Fruit fly (Drosophila melanogaster) whole organism: ENCODE data around the gene mael.
"Not testable (repeated sequence)": the region's sequence is repeated elsewhere in the genome, so short reads cannot be mapped to it uniquely, and the experiment has no call there.

Experiments used
- CG8478 ChIP-seq: fragments of >200 bp; optimal IDR thresholded peaks from 2 replicates; lab custom pipeline; 2018; ENCODE audit warnings: inconsistent platforms
- Dll ChIP-seq: fragments of >200 bp; optimal IDR thresholded peaks from 2 replicates; lab custom pipeline; 2017
- EcR ChIP-seq, 2 experiments: fragments of >200 bp; optimal IDR thresholded peaks; 2 replicates each; lab custom pipeline; 2017; ENCODE audit warnings: missing biosample characterization in 2 of 2, missing genetic modification characterization in 2 of 2, missing genetic modification reagents in 2 of 2
- pan ChIP-seq: fragments of >200 bp; optimal IDR thresholded peaks from 2 replicates; lab custom pipeline; 2017
- psq ChIP-seq: fragments of >200 bp; optimal IDR thresholded peaks from 2 replicates; lab custom pipeline; 2017
- usp ChIP-seq: fragments of >200 bp; optimal IDR thresholded peaks from 2 replicates; lab custom pipeline; 2017; ENCODE audit warnings: missing biosample characterization, missing genetic modification characterization, mixed read lengths

The mael gene

DNA sequence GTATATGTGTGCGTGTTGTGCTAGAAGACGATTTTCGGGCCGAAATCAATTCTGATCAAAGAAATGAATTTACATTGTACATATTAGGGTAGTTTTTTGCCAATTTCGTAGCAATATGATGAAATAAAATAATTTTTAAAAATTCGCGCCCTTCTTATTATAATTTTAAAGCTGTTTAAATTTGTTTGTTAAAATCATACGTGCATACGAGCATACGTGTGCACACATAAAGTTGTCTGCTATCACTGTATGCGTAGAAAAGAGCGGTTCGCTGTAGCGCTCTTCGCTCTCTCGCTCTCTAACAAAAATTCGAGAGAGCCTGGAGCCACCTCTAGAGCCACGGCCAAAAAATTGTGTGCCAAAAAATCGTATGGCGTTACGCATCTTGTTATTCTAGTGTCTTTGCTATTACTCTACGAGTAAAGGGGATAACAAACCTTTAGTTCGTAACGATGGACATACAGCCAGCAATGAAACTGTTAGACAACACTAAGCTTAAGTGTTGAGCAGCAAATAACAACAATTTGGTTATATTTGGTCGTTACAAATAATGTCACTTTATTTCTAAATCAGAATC lies at the start of gene mael:
Gene mael (plus strand): TSS at position 510 of the 577 bp plus-strand sequence.
- TF ChIP-seq EcR (GFP tag; optimal IDR thresholded peaks at IDR 0.05; lab: Kevin White, UChicago); CG8478; pan (lab: Kevin White, UChicago): not testable (repeated sequence)

DNA sequence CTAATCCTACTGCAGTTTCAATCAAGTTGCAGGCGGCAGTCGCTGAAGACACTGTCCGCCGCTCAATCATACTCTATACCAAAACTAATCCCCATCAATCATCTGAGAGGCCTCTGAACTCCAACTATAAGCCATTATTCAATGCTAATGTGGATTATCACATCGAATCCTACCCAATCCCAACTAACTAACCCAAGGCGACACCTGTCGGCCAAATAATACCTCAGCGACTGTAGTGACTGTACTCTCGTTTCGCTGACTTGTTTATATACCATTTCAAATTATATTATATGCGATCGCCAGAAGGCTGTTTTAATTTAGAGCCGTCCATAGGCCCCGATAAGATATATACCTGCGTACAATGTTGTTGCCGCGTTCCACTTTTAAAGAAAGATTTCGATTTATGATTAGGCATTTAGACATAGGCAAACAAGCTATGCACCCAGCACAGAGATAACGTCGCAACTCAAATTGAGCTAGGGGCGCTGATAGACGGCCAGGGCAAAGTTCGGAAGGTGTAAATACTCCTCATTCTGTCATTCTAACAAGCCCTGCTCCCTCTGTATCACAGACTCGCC lies 49.2 kb upstream of the mael start:
- TF ChIP-seq pan (lab: Kevin White, UChicago) (no peak), usp (GFP tag; lab: Kevin White, UChicago) (no peak), Dll (no peak), EcR (GFP tag; optimal IDR thresholded peaks at IDR 0.05; lab: Kevin White, UChicago) (no peak), psq (lab: Kevin White, UChicago) (no peak), CG8478 (no peak)

DNA sequence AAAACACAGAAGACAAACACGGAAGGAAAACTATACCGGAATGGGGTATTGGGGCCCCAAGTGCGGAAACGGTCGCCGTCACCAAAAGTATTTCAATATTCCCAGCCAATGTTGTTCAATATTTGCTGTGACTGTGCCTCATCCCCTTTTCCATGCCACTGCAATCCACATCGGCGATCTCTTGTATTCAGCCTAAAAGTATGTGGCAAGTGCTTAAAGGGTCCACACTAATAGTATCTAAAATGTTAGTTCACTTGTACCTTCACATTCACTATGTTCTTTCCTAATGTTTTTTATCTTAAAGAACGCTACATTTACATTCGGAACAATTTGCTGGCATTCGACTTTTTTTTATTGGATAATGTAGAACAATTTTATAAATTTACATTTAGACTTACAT lies 40.1 kb upstream of the mael start:
- TF ChIP-seq EcR (GFP tag; optimal IDR thresholded peaks at IDR 0.05; lab: Kevin White, UChicago) (no peak), usp (GFP tag; lab: Kevin White, UChicago) (no peak), pan (lab: Kevin White, UChicago) (no peak), psq (lab: Kevin White, UChicago) (no peak), CG8478 (no peak), Dll (no peak)

DNA sequence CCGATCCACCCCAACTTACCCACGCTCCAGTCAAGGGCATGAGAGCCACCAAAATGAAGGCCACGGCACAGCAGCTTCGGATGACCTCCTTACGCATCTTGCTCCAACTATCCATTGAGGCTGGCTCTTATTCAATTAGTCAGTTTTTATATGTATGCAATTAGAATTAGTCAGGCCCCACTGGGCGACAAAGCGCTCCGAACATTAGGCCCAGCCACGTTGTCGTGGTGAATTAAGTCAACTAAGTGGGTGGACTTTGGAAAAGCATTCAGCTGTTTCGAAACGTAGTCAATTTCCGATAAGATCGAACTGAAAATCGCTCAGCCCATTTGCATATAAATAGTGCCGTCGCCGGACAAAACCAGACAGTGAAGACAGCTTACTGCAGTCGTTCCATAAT lies 34.0 kb upstream of the mael start, which contains the start of the genes CG14455 and CG14456:
Gene CG14455 (minus strand): TSS at position 101 of the 400 bp plus-strand sequence.
Gene CG14456 (plus strand): TSS at position 236 of the 400 bp plus-strand sequence.
- TF ChIP-seq pan (lab: Kevin White, UChicago) (no peak), Dll (no peak), EcR (GFP tag; optimal IDR thresholded peaks at IDR 0.05; lab: Kevin White, UChicago) (no peak), usp (GFP tag; lab: Kevin White, UChicago) (no peak), psq (lab: Kevin White, UChicago) (no peak), CG8478 (no peak)

DNA sequence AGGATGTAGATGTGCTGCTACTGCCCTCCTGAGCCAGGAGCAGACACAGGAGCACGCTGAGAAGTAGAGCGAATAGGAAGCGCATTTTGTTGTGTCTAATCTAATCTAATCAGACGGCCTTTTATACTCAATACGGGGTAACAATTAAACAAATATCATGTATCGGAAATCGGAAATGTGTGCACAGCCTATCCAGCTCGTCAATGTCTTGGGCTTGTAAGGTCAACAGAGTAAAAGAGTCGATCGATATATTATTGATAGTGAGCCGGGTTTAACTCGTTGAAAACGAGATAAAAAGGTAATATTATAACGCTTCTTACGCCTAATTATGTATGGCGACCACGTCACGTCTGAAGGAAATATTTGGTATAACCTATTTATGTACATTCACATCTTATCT lies 28.6 kb upstream of the mael start, which contains the start of gene CG14454:
Gene CG14454 (minus strand): TSS at position 101 of the 400 bp plus-strand sequence.
- not testable (repeated sequence) for TF ChIP-seq Dll; pan (lab: Kevin White, UChicago); EcR (GFP tag; optimal IDR thresholded peaks at IDR 0.05; lab: Kevin White, UChicago)

DNA sequence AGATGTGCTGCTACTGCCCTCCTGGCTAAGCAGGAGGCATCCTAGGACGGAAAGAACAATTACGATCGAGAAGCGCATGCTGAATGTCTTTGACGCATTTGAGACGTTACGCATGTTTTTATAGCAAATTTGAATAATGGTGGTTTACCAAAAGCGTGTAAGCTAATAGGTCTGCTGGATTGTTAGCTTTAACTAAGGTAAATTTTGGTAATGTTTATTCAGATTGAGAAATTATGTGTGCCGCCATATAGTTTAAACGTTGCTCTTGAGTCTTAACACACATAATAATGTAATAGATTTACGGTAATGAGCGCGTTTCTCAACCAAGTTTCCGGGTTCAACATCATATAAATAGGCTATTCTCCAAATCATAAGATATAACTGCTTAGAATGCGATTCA lies 27.3 kb upstream of the mael start, which contains the start of the genes CG12546 and CG14453:
Gene CG12546 (minus strand): TSS at position 101 of the 400 bp plus-strand sequence.
Gene CG14453 (plus strand): TSS at position 372 of the 400 bp plus-strand sequence.
- TF ChIP-seq Dll = no peak
- TF ChIP-seq usp (GFP tag; lab: Kevin White, UChicago) = no peak
- no peak for TF ChIP-seq EcR (GFP tag; optimal IDR thresholded peaks at IDR 0.05; lab: Kevin White, UChicago)
- no peak for TF ChIP-seq pan (lab: Kevin White, UChicago)
- TF ChIP-seq psq (lab: Kevin White, UChicago) = no peak
- TF ChIP-seq CG8478 = no peak

DNA sequence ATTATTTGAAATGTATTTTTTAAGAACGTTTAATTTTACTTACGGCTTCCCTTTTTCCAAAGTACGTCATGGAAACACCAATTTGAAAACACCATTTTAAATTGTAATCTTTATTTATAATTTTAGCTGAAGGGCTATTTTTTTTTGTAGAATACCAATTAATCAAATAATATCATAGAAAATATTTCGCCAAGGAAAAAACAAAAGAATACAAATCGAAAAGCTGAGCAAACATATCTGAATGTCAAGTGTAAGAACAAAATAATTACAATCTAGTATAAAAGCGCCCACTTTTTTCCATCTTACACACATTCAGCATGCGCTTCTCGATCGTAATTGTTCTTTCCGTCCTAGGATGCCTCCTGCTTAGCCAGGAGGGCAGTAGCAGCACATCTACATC lies 25.4 kb upstream of the mael start, which contains the start of gene CG14452:
Gene CG14452 (plus strand): TSS at position 301 of the 400 bp plus-strand sequence.
- TF ChIP-seq CG8478 = no peak

DNA sequence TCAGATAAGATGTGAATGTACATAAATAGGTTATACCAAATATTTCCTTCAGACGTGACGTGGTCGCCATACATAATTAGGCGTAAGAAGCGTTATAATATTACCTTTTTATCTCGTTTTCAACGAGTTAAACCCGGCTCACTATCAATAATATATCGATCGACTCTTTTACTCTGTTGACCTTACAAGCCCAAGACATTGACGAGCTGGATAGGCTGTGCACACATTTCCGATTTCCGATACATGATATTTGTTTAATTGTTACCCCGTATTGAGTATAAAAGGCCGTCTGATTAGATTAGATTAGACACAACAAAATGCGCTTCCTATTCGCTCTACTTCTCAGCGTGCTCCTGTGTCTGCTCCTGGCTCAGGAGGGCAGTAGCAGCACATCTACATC lies 24.1 kb upstream of the mael start, which contains the start of gene CG32453:
Gene CG32453 (plus strand): TSS at position 301 of the 400 bp plus-strand sequence.
- TF ChIP-seq Dll; EcR (GFP tag; optimal IDR thresholded peaks at IDR 0.05; lab: Kevin White, UChicago); pan (lab: Kevin White, UChicago): not testable (repeated sequence)

DNA sequence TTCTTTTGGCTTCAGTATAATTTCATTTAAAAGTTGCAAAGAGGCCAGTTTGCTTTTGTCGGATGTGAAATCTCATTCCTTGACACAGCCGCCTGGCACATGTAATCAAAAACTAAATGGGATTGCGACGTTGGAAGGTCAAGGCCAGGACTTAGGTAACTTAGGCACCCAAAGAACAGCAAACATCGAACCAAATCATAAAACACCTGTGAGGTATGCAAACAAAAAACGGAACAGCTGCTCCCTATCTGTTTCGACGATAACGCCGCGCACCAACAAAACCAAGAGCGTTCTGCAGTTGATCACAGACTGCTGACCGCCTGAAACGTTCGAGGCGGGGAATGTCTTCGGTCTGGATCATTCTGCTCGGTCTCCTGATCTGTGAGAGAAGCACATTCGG lies 21.9 kb upstream of the mael start, which contains the start of gene CG45116:
Gene CG45116 (plus strand): TSS at position 301 of the 400 bp plus-strand sequence.
- TF ChIP-seq usp (GFP tag; lab: Kevin White, UChicago) (no peak), EcR (GFP tag; optimal IDR thresholded peaks at IDR 0.05; lab: Kevin White, UChicago) (no peak), CG8478 (no peak), pan (lab: Kevin White, UChicago) (no peak), Dll (no peak), psq (lab: Kevin White, UChicago) (no peak)

DNA sequence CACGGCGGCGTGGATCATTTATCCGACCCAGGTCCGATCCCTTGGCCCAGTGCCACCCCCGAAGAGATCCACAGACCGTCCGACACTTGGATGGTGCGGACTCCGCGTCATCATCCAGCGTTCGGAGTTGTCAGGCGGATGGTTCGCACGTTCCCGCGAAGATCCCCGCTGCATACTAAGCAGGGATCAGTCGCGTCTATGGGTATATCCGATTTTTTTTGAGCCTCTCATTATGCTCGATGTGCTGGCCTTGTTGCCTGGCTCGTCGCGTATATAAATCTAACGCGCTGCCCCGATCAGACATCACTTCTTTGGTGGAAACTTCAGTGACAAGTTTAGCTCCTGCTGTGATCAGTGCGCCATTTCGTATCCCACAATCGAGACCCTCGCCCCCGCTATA lies 9.1 kb upstream of the mael start, which contains the start of gene CG11370:
Gene CG11370 (plus strand): TSS at position 301 of the 400 bp plus-strand sequence.
- TF ChIP-seq EcR (GFP tag; optimal IDR thresholded peaks at IDR 0.05; lab: Kevin White, UChicago) = no peak
- no peak for TF ChIP-seq usp (GFP tag; lab: Kevin White, UChicago)
- TF ChIP-seq Dll = no peak
- no peak for TF ChIP-seq pan (lab: Kevin White, UChicago)
- TF ChIP-seq CG8478 = no peak
- TF ChIP-seq psq (lab: Kevin White, UChicago) = no peak

DNA sequence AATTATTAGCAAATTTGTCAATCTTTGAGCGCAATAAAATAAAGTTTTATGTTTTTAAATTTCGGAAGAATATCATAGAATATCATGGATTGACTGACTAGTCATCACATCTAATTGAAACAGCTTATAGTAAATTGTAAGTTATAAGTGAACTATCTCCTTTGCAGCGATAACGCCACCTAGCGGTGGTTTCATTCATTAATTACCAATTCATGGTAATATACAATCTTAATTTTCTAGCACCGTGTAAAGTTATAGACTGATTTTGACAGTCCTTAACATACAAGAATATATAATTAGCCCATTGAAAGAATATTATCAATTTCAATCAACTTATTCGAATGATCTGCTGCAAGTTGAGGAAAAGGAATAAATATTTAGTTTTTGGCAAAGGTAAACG lies 7.4 kb upstream of the mael start:
- no peak for TF ChIP-seq psq (lab: Kevin White, UChicago)

DNA sequence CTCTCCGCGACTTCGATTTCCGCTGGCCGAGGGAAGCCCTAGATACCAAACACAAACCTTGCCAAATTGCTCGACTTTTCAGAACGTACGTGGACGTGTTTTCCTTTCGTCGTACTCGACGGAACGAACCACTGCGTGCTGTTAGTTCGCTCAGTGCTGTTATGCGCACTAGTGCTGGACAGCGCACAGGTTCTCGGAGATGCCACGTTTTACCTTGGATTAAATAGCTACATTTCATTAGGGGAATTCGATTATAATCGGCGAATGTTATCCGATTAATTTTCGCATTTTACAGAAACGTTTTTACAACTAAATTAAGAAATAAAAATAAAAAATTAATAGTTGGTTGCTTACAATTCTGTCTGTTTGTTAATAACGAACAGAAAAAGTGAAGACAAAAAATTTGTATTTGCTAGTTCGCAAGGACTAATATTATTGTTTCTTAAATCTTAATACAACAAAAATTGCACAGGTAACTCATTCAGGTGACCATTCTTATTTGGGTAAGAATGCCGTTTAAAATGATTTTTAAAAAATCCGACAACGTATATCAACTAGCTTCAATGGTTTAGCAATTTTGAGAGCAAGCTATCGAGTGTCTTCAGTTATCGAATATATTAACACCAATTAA lies 3.8 kb upstream of the mael start, which contains the start of the genes ArfGAP3 and CG32452:
Gene ArfGAP3 (minus strand): TSS at position 441 of the 631 bp plus-strand sequence.
Gene CG32452 (plus strand): TSS at position 592 of the 631 bp plus-strand sequence.
- no peak for TF ChIP-seq psq (lab: Kevin White, UChicago)
- TF ChIP-seq CG8478 = no peak
- TF ChIP-seq usp (GFP tag; lab: Kevin White, UChicago) = no peak
- TF ChIP-seq pan (lab: Kevin White, UChicago) = no peak
- TF ChIP-seq EcR (GFP tag; optimal IDR thresholded peaks at IDR 0.05; lab: Kevin White, UChicago) = no peak
- no peak for TF ChIP-seq Dll
